Worm (Caenorhabditis elegans): ENCODE results near the gene cyld-1.
A peak's percentile ranks its signal among the peaks of the same experiment; 100 is the strongest.

Gene cyld-1

ce11 chrIII:9885609-9886008, 24.8 kb downstream of the cyld-1 start:
- TF ChIP-seq rnt-1 (tag; optimal IDR thresholded peaks at IDR 0.05) (peak; percentile 47), C04F5.9 (tag; optimal IDR thresholded peaks at IDR 0.05) (no peak), lin-14 (GFP tag; optimal IDR thresholded peaks at IDR 0.05) (peak; percentile 59)

ce11 chrIII:9878828-9879227, 31.6 kb downstream of the cyld-1 start, which contains the start of gene ZK757.2:
Gene ZK757.2, minus strand, starts transcription at chrIII:9878928.
- TF ChIP-seq snu-23 (GFP tag; optimal IDR thresholded peaks at IDR 0.05) (no peak), ets-5 (GFP tag; IDR thresholded peaks at IDR 0.05) (no peak), nhr-12 (tag; optimal IDR thresholded peaks at IDR 0.05) (no peak), unc-30 (tag; optimal IDR thresholded peaks at IDR 0.05) (no peak), mef-2 (tag; optimal IDR thresholded peaks at IDR 0.05) (no peak), lir-3 (tag; optimal IDR thresholded peaks at IDR 0.05; ENCODE audit: poor library complexity) (no peak), ama-1 (optimal IDR thresholded peaks at IDR 0.05) (no peak), pax-3 (tag; optimal IDR thresholded peaks at IDR 0.05) (no peak)

- TF ChIP-seq fkh-8 (tag; optimal IDR thresholded peaks at IDR 0.05) (no peak), nhr-77 (tag; optimal IDR thresholded peaks at IDR 0.05) (no peak), ceh-8 (GFP tag; optimal IDR thresholded peaks at IDR 0.05) (no peak), elt-2 (tag; optimal IDR thresholded peaks at IDR 0.05) (no peak), nhr-90 (tag; optimal IDR thresholded peaks at IDR 0.05; ENCODE audit: poor library complexity) (no peak), nhr-237 (tag; optimal IDR thresholded peaks at IDR 0.05) (no peak), egl-13 (tag; optimal IDR thresholded peaks at IDR 0.05) (no peak), hpl-2 (GFP tag; optimal IDR thresholded peaks at IDR 0.05) (no peak), ets-5 (GFP tag; IDR thresholded peaks at IDR 0.05) (no peak), hlh-4 (tag; optimal IDR thresholded peaks at IDR 0.05) (no peak), ces-1 (GFP tag; optimal IDR thresholded peaks at IDR 0.05) (no peak), C34B4.2 (tag; optimal IDR thresholded peaks at IDR 0.05) (no peak)
Measured at ce11 chrIII:9876951-9877350, 33.5 kb downstream of the cyld-1 start, which contains the start of gene ZK757.10. Gene ZK757.10, plus strand, starts transcription at chrIII:9877251.

- TF ChIP-seq pag-3 (tag; optimal IDR thresholded peaks at IDR 0.05; ENCODE audit: borderline replicate concordance, insufficient read depth): no peak
- no peak for TF ChIP-seq sup-37 (GFP tag; optimal IDR thresholded peaks at IDR 0.05)
- no peak for TF ChIP-seq Y116A8C.19 (tag; optimal IDR thresholded peaks at IDR 0.05; ENCODE audit: borderline replicate concordance)
- TF ChIP-seq nhr-11 (tag; optimal IDR thresholded peaks at IDR 0.05): no peak
- TF ChIP-seq C34B4.2 (tag; optimal IDR thresholded peaks at IDR 0.05): no peak
- no peak for TF ChIP-seq zag-1 (tag; optimal IDR thresholded peaks at IDR 0.05)
- no peak for TF ChIP-seq aha-1 (tag; optimal IDR thresholded peaks at IDR 0.05)
- no peak for TF ChIP-seq C04F5.9 (tag; optimal IDR thresholded peaks at IDR 0.05)
- no peak for TF ChIP-seq nhr-71 (tag; optimal IDR thresholded peaks at IDR 0.05)
- TF ChIP-seq hlh-17 (GFP tag; optimal IDR thresholded peaks at IDR 0.05; ENCODE audit: borderline replicate concordance): no peak
- TF ChIP-seq ztf-4 (tag; optimal IDR thresholded peaks at IDR 0.05): no peak
- TF ChIP-seq sptf-1 (tag; optimal IDR thresholded peaks at IDR 0.05): no peak
- no peak for TF ChIP-seq unc-62 (GFP tag; optimal IDR thresholded peaks at IDR 0.05)
- no peak for TF ChIP-seq vab-15 (tag; optimal IDR thresholded peaks at IDR 0.05)
- no peak for TF ChIP-seq ztf-11 (tag; optimal IDR thresholded peaks at IDR 0.05)
- no peak for TF ChIP-seq tlp-1 (tag; optimal IDR thresholded peaks at IDR 0.05)
Measured at ce11 chrIII:9874515-9874914, 35.9 kb downstream of the cyld-1 start.

- TF ChIP-seq dpl-1 (GFP tag; optimal IDR thresholded peaks at IDR 0.05): no peak
- no peak for TF ChIP-seq C16A3.4 (tag; optimal IDR thresholded peaks at IDR 0.05)
- no peak for TF ChIP-seq ztf-4 (tag; optimal IDR thresholded peaks at IDR 0.05)
- no peak for TF ChIP-seq efl-3 (GFP tag; optimal IDR thresholded peaks at IDR 0.05)
- no peak for TF ChIP-seq tlp-1 (tag; optimal IDR thresholded peaks at IDR 0.05)
- TF ChIP-seq nhr-85 (tag): no peak
- no peak for TF ChIP-seq mef-2 (tag; optimal IDR thresholded peaks at IDR 0.05)
- TF ChIP-seq nhr-12 (tag; optimal IDR thresholded peaks at IDR 0.05): no peak
- no peak for TF ChIP-seq C04F5.9 (tag; optimal IDR thresholded peaks at IDR 0.05)
- TF ChIP-seq fkh-10 (GFP tag; optimal IDR thresholded peaks at IDR 0.05): no peak
- TF ChIP-seq nhr-20 (tag; optimal IDR thresholded peaks at IDR 0.05): no peak
- TF ChIP-seq ztf-11 (tag; optimal IDR thresholded peaks at IDR 0.05): no peak
- TF ChIP-seq mdl-1 (tag; optimal IDR thresholded peaks at IDR 0.05): no peak
Measured at ce11 chrIII:9871032-9871431, 39.4 kb downstream of the cyld-1 start, which contains the start of gene ZK757.1. Gene ZK757.1, minus strand, starts transcription at chrIII:9871132.
